Worm (Caenorhabditis elegans) whole organism, L3 larva: ENCODE data around the gene T22B7.4.

Source experiments
- R02D3.7 ChIP-seq: fragments of 150-350 bp; optimal IDR thresholded peaks from 2 replicates; lab custom pipeline; 2014; ENCODE audit warnings: missing biosample characterization, missing genetic modification characterization
- ceh-16 ChIP-seq: sonication (generic microtip); optimal IDR thresholded peaks from 2 replicates; lab custom pipeline; 2017; ENCODE audit warnings: missing biosample characterization, missing genetic modification characterization
- egl-27 ChIP-seq: sonication (generic microtip); optimal IDR thresholded peaks from 4 replicates; lab custom pipeline; 2017; ENCODE audit warnings: missing biosample characterization, missing genetic modification reagents, missing genetic modification characterization
- elt-1 ChIP-seq: fragments of 150-350 bp; optimal IDR thresholded peaks from 2 replicates; lab custom pipeline; 2014; ENCODE audit warnings: missing biosample characterization, missing genetic modification characterization
- elt-2 ChIP-seq: sonication (generic microtip); optimal IDR thresholded peaks from 2 replicates; lab custom pipeline; 2016; ENCODE audit warnings: missing genetic modification reagents, mild to moderate bottlenecking, missing genetic modification characterization, missing compliant biosample characterization
- elt-3 ChIP-seq, 3 experiments: fragments of 150-350 bp in 1 of 3; sonication (generic microtip) in 2 of 3; optimal IDR thresholded peaks; 2 replicates in 2 of 3; 4 replicates in 1 of 3; lab custom pipeline; 2014 to 2017; ENCODE audit warnings: missing biosample characterization in 3 of 3, missing genetic modification characterization in 3 of 3
- fkh-10 ChIP-seq: sonication (generic microtip); optimal IDR thresholded peaks from 2 replicates; lab custom pipeline; 2017; ENCODE audit warnings: missing biosample characterization, missing genetic modification reagents, missing genetic modification characterization
- hmg-11 ChIP-seq: sonication (generic microtip); optimal IDR thresholded peaks from 2 replicates; lab custom pipeline; 2016; ENCODE audit warnings: missing genetic modification characterization, missing compliant biosample characterization
- mdl-1 ChIP-seq: fragments of 150-350 bp; optimal IDR thresholded peaks from 2 replicates; lab custom pipeline; 2014; ENCODE audit warnings: missing biosample characterization, missing genetic modification characterization
- nhr-237 ChIP-seq: fragments of 150-350 bp; optimal IDR thresholded peaks from 2 replicates; lab custom pipeline; 2014; ENCODE audit warnings: missing biosample characterization, missing genetic modification characterization
- pha-4 ChIP-seq: fragments of 150-350 bp; optimal IDR thresholded peaks from 2 replicates; lab custom pipeline; 2014; ENCODE audit warnings: missing biosample characterization, missing genetic modification reagents, missing genetic modification characterization
- snpc-4 ChIP-seq: fragments of 150-350 bp; optimal IDR thresholded peaks from 2 replicates; lab custom pipeline; 2014; ENCODE audit warnings: missing biosample characterization, missing genetic modification characterization
- zag-1 ChIP-seq: fragments of 150-350 bp; optimal IDR thresholded peaks from 2 replicates; lab custom pipeline; 2014; ENCODE audit warnings: missing biosample characterization, missing genetic modification characterization
- ztf-4 ChIP-seq: fragments of 150-350 bp; optimal IDR thresholded peaks from 2 replicates; lab custom pipeline; 2014; ENCODE audit warnings: missing biosample characterization, missing genetic modification characterization

ce11 chrX:5641315-5641714 is at the start of gene T22B7.4:
- TF ChIP-seq hmg-11 (tag; lab: Kevin White, UChicago) = no peak
- no peak for TF ChIP-seq pha-4 (tag; lab: Kevin White, UChicago)
- no peak for TF ChIP-seq nhr-237 (tag; lab: Kevin White, UChicago)
- no peak for TF ChIP-seq snpc-4 (tag; lab: Kevin White, UChicago)
- TF ChIP-seq mdl-1 (tag; lab: Kevin White, UChicago) = no peak
- TF ChIP-seq zag-1 = no peak
- TF ChIP-seq elt-1 = no peak
- no peak for TF ChIP-seq fkh-10 (GFP tag; lab: Kevin White, UChicago)
- TF ChIP-seq egl-27 = no peak
- TF ChIP-seq elt-3 (tag; optimal IDR thresholded peaks at IDR 0.05; lab: Kevin White, UChicago) = no peak
- TF ChIP-seq elt-2 (tag; lab: Kevin White, UChicago) = no peak
- no peak for TF ChIP-seq ztf-4 (tag; lab: Kevin White, UChicago)
- TF ChIP-seq ceh-16 = no peak
- no peak for TF ChIP-seq R02D3.7 (tag; lab: Kevin White, UChicago)
